Worm (Caenorhabditis elegans): Measurements from ENCODE around the gene Y67D8A.2.
A peak's percentile ranks its signal among the peaks of the same experiment; 100 is the strongest.

The Y67D8A.2 gene

DNA sequence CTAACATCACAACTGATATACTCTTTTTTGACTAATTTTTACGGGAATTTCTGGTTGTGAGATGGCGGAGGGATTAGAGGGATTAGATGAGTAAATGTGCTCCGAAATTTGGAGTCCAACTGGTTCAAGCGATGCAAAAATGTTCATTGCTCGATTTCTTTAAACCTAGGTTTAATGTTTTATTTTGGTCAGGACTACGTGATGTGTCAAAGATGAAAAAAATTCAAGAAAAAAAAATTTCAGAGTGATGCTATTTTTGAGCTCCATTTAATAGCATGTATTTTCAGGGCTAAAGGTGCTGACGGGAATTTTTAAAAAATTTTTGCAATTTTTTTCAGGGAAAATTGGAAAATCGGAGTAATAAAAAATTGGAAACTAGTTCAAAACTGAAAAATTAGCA is 25.9 kb upstream of the Y67D8A.2 start:
- TF ChIP-seq fkh-8 (tag; optimal IDR thresholded peaks at IDR 0.05) (peak; percentile 59), elt-3 (tag; optimal IDR thresholded peaks at IDR 0.05) (no peak)

DNA sequence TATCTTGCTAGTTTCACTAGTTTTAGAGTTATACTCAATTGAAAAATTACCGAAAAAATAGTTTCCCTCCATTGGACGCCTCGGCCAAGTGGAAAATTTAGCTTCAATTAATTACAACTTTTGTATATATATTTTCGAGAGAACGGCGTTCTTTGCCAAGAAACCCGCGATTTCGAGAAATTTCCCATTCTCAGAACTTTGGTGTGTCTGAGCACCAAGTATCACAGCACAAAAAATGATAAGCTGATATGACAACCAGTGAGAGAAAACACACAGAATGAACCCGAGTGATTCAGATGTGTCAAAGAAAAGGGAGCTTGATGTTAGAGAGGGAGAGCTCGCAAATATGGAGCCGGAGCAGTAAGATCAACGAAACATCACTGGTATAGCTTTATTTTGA is 23.2 kb upstream of the Y67D8A.2 start:
- TF ChIP-seq C04F5.9 (tag; optimal IDR thresholded peaks at IDR 0.05), result no peak
- no peak for TF ChIP-seq lsy-2 (tag; optimal IDR thresholded peaks at IDR 0.05)
- peak; percentile 43 for TF ChIP-seq nhr-47 (tag; optimal IDR thresholded peaks at IDR 0.05)
- peak; percentile 50 for TF ChIP-seq dsc-1 (tag; optimal IDR thresholded peaks at IDR 0.05)
- TF ChIP-seq vab-15 (tag; optimal IDR thresholded peaks at IDR 0.05), result no peak
- peak; percentile 57 for TF ChIP-seq nhr-71 (tag; optimal IDR thresholded peaks at IDR 0.05)
- peak; percentile 19 for TF ChIP-seq sox-4 (tag; optimal IDR thresholded peaks at IDR 0.05)
- peak; percentile 76 for TF ChIP-seq fkh-8 (tag; optimal IDR thresholded peaks at IDR 0.05)

- TF ChIP-seq aha-1 (tag; optimal IDR thresholded peaks at IDR 0.05), result no peak
- TF ChIP-seq fkh-8 (tag; optimal IDR thresholded peaks at IDR 0.05), result no peak
- no peak for TF ChIP-seq nhr-76 (tag; optimal IDR thresholded peaks at IDR 0.05)
- no peak for TF ChIP-seq swsn-7 (tag; optimal IDR thresholded peaks at IDR 0.05)
- TF ChIP-seq lin-39 (tag; optimal IDR thresholded peaks at IDR 0.05), result no peak
- TF ChIP-seq nhr-47 (tag; optimal IDR thresholded peaks at IDR 0.05), result no peak
- no peak for TF ChIP-seq unc-86 (tag; optimal IDR thresholded peaks at IDR 0.05)
- TF ChIP-seq pag-3 (tag; optimal IDR thresholded peaks at IDR 0.05; ENCODE audit: borderline replicate concordance, insufficient read depth), result no peak
- TF ChIP-seq fkh-4 (tag; optimal IDR thresholded peaks at IDR 0.05; ENCODE audit: borderline replicate concordance), result no peak
These were observed 20.1 kb upstream of the Y67D8A.2 start, which contains the start of the genes Y67D8B.3 and Y67D8B.5 for ce11 chrIV:3202111-3202510. Y67D8B.3 (minus strand) TSS chrIV:3202211. Y67D8B.5 (plus strand) TSS chrIV:3202343.

DNA sequence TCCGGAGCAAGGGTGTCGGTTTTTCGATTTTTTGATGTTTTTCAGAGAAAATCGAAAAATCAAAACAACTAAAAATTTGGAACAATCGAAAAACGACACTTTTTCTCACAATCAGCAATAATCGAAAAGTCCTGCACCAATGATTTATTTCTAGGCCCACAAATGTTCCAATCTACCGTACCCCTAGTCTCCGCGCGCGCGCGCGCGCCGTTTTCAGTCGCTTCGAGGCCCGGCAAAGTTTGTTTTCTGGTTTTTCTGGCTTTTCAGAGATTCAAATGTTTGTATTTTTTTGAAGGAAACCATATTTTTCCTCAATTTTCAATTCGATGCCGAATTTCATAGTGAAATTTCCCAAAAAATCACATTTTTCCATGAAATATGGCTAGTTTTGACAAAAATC is 10.3 kb upstream of the Y67D8A.2 start:
- TF ChIP-seq ceh-90 (tag; optimal IDR thresholded peaks at IDR 0.05) (no peak), C04F5.9 (tag; optimal IDR thresholded peaks at IDR 0.05) (no peak), xbp-1 (tag; optimal IDR thresholded peaks at IDR 0.05) (no peak), zip-4 (GFP tag; optimal IDR thresholded peaks at IDR 0.05) (no peak), pag-3 (tag; optimal IDR thresholded peaks at IDR 0.05; ENCODE audit: borderline replicate concordance, insufficient read depth) (no peak), nhr-71 (tag; optimal IDR thresholded peaks at IDR 0.05) (no peak), lin-14 (GFP tag; optimal IDR thresholded peaks at IDR 0.05) (no peak), pqm-1 (tag; optimal IDR thresholded peaks at IDR 0.05) (no peak), fkh-10 (GFP tag; optimal IDR thresholded peaks at IDR 0.05) (no peak), dpl-1 (GFP tag; optimal IDR thresholded peaks at IDR 0.05) (no peak), unc-130 (tag; optimal IDR thresholded peaks at IDR 0.05) (no peak), snu-23 (GFP tag; optimal IDR thresholded peaks at IDR 0.05) (no peak), unc-86 (tag; optimal IDR thresholded peaks at IDR 0.05) (no peak), rnt-1 (tag; optimal IDR thresholded peaks at IDR 0.05) (no peak), nhr-90 (tag; optimal IDR thresholded peaks at IDR 0.05; ENCODE audit: poor library complexity) (no peak), sptf-1 (tag; optimal IDR thresholded peaks at IDR 0.05) (no peak), ets-5 (GFP tag; IDR thresholded peaks at IDR 0.05) (no peak)

ce11 chrIV:3213426-3213825 is 8.8 kb upstream of the Y67D8A.2 start, which contains the start of gene slmp-1:
slmp-1 (plus strand) TSS chrIV:3213760.
- TF ChIP-seq mdl-1 (tag; optimal IDR thresholded peaks at IDR 0.05) (peak in 1 of 2 experiments; percentile 11), swsn-7 (tag; optimal IDR thresholded peaks at IDR 0.05) (peak; percentile 10), C16A3.4 (tag; optimal IDR thresholded peaks at IDR 0.05) (peak; percentile 55), unc-130 (tag; optimal IDR thresholded peaks at IDR 0.05) (peak; percentile 67), mef-2 (tag; optimal IDR thresholded peaks at IDR 0.05) (no peak), ceh-90 (tag; optimal IDR thresholded peaks at IDR 0.05) (no peak), snu-23 (GFP tag; optimal IDR thresholded peaks at IDR 0.05) (peak; percentile 69), nhr-20 (tag; optimal IDR thresholded peaks at IDR 0.05) (peak; percentile 49), lsy-2 (tag; optimal IDR thresholded peaks at IDR 0.05) (peak; percentile 63 to 78), rnt-1 (tag; optimal IDR thresholded peaks at IDR 0.05) (peak; percentile 66), nhr-19 (GFP tag; conservative IDR thresholded peaks at IDR 0.05) (peak; percentile 26), unc-62 (GFP tag; optimal IDR thresholded peaks at IDR 0.05) (no peak), mep-1 (tag; optimal IDR thresholded peaks at IDR 0.05) (peak; percentile 52), irx-1 (tag; optimal IDR thresholded peaks at IDR 0.05) (no peak), C04F5.9 (tag; optimal IDR thresholded peaks at IDR 0.05) (no peak), elt-3 (tag; optimal IDR thresholded peaks at IDR 0.05) (peak in 1 of 6 experiments; percentile 68), elt-2 (tag; optimal IDR thresholded peaks at IDR 0.05) (no peak), nhr-84 (tag; optimal IDR thresholded peaks at IDR 0.05) (no peak), pax-3 (tag; optimal IDR thresholded peaks at IDR 0.05) (no peak), ama-1 (optimal IDR thresholded peaks at IDR 0.05) (no peak), fkh-8 (tag; optimal IDR thresholded peaks at IDR 0.05) (no peak), egl-13 (tag; optimal IDR thresholded peaks at IDR 0.05) (no peak), mab-9 (GFP tag; IDR thresholded peaks at IDR 0.05) (no peak), ets-5 (GFP tag; IDR thresholded peaks at IDR 0.05) (no peak), zip-4 (GFP tag; optimal IDR thresholded peaks at IDR 0.05) (no peak)
